Fruit fly (Drosophila melanogaster): ENCODE measurements around the gene CG4669.

Gene CG4669

DNA sequence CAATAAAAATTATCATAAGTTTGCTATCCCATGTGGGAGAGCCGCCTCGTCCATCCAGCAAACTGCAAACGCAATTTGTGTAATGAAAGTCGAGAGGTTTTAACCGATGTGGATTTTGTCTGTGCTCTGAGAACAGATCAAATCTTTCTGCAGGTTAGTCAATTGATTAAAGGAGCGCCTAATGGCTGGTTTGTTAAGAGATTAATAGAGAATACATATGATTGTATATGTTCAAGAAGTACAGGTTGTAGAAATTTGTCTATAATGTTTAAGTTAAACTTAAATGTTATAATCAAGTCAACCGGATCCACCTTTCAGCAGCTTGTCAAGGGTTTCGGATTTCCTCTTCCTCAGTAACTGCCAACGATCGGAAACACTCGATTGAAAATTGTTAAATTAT is at the start of gene CG4669:
Gene CG4669, plus strand, starts transcription at position 301 of the 400 bp plus-strand sequence.
- TF ChIP-seq CG16815 (GFP tag; optimal IDR thresholded peaks at IDR 0.05): no peak

DNA sequence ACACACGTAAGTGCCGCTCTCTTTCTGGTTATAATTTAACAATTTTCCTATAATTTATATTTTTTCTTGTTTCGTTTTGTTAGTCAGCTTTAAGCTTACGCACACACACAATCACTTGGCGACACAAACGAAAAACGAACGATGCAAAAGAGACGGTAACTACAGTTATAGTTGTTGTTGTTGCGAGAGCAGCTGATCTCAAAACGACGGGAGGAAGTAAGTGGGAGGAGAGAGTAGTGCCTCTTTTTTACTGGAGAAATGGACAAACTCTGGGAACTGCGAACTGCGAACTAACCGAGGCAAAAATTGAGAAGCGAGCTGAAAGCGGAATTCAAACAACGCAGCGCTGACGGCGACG is 49.8 kb upstream of the CG4669 start:
- TF ChIP-seq CG31365 (tag; optimal IDR thresholded peaks at IDR 0.05): peak; percentile 4
- no peak for TF ChIP-seq HmgZ (tag; optimal IDR thresholded peaks at IDR 0.05)
- TF ChIP-seq E2f1 (GFP tag; IDR thresholded peaks at IDR 0.05): 0 out of 2 replicates have a peak, but pooled peaks have one; percentile 6
- peak; percentile 77; the same call in 2 of the 4 replicates for TF ChIP-seq chinmo (GFP tag; IDR thresholded peaks at IDR 0.05; ENCODE audit: partially characterized antibody)
- TF ChIP-seq Deaf1 (tag; optimal IDR thresholded peaks at IDR 0.05): peak; percentile 41
- peak; percentile 9 for TF ChIP-seq lbe (GFP tag; optimal IDR thresholded peaks at IDR 0.05)
- TF ChIP-seq CG12769 (tag; optimal IDR thresholded peaks at IDR 0.05): peak; percentile 80
- no peak for TF ChIP-seq CG8290 (GFP tag; optimal IDR thresholded peaks at IDR 0.05)
- TF ChIP-seq CG8290 (tag; optimal IDR thresholded peaks at IDR 0.05): peak in 1 of 2 experiments; percentile 25
- TF ChIP-seq CG13296 (GFP tag; optimal IDR thresholded peaks at IDR 0.05): no peak
- no peak for TF ChIP-seq CG6854 (GFP tag; optimal IDR thresholded peaks at IDR 0.05)
- peak; percentile 76 for TF ChIP-seq sens (GFP tag)
- peak in 1 of 3 experiments; percentile 8 for TF ChIP-seq Stat92E (GFP tag; optimal IDR thresholded peaks at IDR 0.05)
- TF ChIP-seq Lhr (GFP tag; optimal IDR thresholded peaks at IDR 0.05): no peak
- peak; percentile 12 for TF ChIP-seq abd-A (tag; optimal IDR thresholded peaks at IDR 0.05)
- TF ChIP-seq cg (GFP tag; optimal IDR thresholded peaks at IDR 0.05): peak; percentile 46
- no peak for TF ChIP-seq Ptx1 (GFP tag; IDR thresholded peaks at IDR 0.05)
- TF ChIP-seq Jarid2 (GFP tag; optimal IDR thresholded peaks at IDR 0.05): peak; percentile 77
- TF ChIP-seq phol (tag; optimal IDR thresholded peaks at IDR 0.05): no peak
- TF ChIP-seq gcm (GFP tag; optimal IDR thresholded peaks at IDR 0.05): no peak
- no peak for TF ChIP-seq Dip3 (GFP tag; optimal IDR thresholded peaks at IDR 0.05)
- TF ChIP-seq seq (GFP tag; IDR thresholded peaks at IDR 0.05): no peak
- TF ChIP-seq crp (GFP tag; optimal IDR thresholded peaks at IDR 0.05): peak in 1 of 2 experiments; percentile 49
- peak; percentile 55 for TF ChIP-seq psq (GFP tag; optimal IDR thresholded peaks at IDR 0.05)
- TF ChIP-seq CG4360 (GFP tag; IDR thresholded peaks at IDR 0.05): peak; percentile 75
- TF ChIP-seq al (GFP tag; IDR thresholded peaks at IDR 0.05): no peak
- TF ChIP-seq CG2678 (tag; optimal IDR thresholded peaks at IDR 0.05): no peak
- peak; percentile 69 for TF ChIP-seq Med (GFP tag)

DNA sequence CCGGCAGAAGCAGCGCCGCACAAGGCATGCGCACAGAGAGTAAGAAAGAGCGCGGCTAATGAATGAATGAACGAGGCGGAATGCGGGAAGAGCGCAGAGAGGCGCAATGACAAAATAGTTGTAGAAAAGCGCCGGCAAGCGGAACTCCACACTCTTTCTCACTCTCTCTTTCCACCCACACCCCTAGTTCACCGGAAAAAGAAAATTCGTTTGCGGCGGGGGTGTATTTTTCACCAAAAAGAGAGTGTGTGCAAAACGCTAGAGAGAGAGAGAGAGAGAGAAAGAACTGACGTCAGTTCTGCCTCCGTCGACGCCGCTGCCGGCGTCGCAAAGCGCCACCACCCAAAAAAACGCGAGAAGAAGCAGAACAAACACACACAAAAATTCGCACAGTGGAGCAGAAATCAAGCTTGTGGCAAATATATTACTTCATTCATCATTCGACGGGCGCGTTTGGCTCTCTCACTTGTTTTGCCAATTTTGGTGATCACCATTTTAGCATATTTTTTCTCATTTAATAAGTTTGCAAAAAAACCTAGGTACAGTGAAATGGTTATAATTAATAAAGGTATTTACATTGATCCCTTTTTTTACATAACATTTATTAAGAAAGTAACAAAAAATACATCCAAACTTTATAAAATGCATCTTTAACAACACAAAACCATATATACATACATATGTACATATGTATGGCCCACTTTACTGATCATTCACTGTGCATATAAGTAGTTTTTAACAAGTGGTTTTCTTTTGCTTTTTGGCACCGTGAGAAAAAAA is 49.2 kb upstream of the CG4669 start:
- TF ChIP-seq CG9609 (GFP tag; optimal IDR thresholded peaks at IDR 0.05) (peak; percentile 68), CG8388 (GFP tag; optimal IDR thresholded peaks at IDR 0.05) (peak; percentile 17), CG14014 (GFP tag; IDR thresholded peaks at IDR 0.05) (peak; percentile 49; the same call in 1 of the 2 replicates), CG5245 (GFP tag; optimal IDR thresholded peaks at IDR 0.05) (peak; percentile 21), CG17912 (GFP tag; optimal IDR thresholded peaks at IDR 0.05) (no peak), az2 (GFP tag; optimal IDR thresholded peaks at IDR 0.05) (peak; percentile 53), Fer3 (tag; optimal IDR thresholded peaks at IDR 0.05) (peak; percentile 50), CG7839 (tag; optimal IDR thresholded peaks at IDR 0.05) (peak; percentile 64), D19B (GFP tag; optimal IDR thresholded peaks at IDR 0.05) (peak; percentile 1), Mad (GFP tag; optimal IDR thresholded peaks at IDR 0.05) (peak; percentile 10), btn (GFP tag; optimal IDR thresholded peaks at IDR 0.05) (no peak), prd (optimal IDR thresholded peaks at IDR 0.05) (no peak), prd (GFP tag; IDR thresholded peaks at IDR 0.05) (peak; percentile 31; the same call in 2 of the 3 replicates), CG14710 (tag; optimal IDR thresholded peaks at IDR 0.05) (peak; percentile 7), Fer2 (tag; optimal IDR thresholded peaks at IDR 0.05) (no peak), CG1529 (GFP tag; optimal IDR thresholded peaks at IDR 0.05) (peak; percentile 23), dmrt99B (tag; optimal IDR thresholded peaks at IDR 0.05) (peak; percentile 58), sr (GFP tag; IDR thresholded peaks at IDR 0.05) (peak; percentile 24; the same call in 1 of the 3 replicates), lab (GFP tag; optimal IDR thresholded peaks at IDR 0.05) (peak; percentile 70)

Data from whole organism, embryonic.